Fruit fly (Drosophila melanogaster) whole organism, embryonic: Measurements from ENCODE around the gene CG9117.

Experiments
- Atf6 ChIP-seq: fragments of 200-800 bp; sonication (Bioruptor generic); IDR thresholded peaks from 2 replicates; pipeline ENCODE4 v1.3.6; 2022; ENCODE audit warnings: missing biosample characterization, missing genetic modification characterization
- BEAF-32 ChIP-seq: fragments of 200-800 bp; sonication (Bioruptor generic); optimal IDR thresholded peaks from 3 replicates; lab custom pipeline; 2017; ENCODE audit warnings: missing biosample characterization, missing genetic modification characterization, mild to moderate bottlenecking, moderate library complexity, missing genetic modification reagents
- C15 ChIP-seq: fragments of 200-800 bp; sonication (Bioruptor generic); IDR thresholded peaks from 3 replicates; pipeline ENCODE4 v1.3.6; 2022; ENCODE audit warnings: missing biosample characterization, missing genetic modification characterization
- CG12236 ChIP-seq: fragments of 200-800 bp; sonication (Bioruptor generic); optimal IDR thresholded peaks from 2 replicates; lab custom pipeline; 2016; ENCODE audit warnings: missing biosample characterization, missing genetic modification characterization
- CG12299 ChIP-seq: fragments of 200-800 bp; sonication (Bioruptor generic); optimal IDR thresholded peaks from 2 replicates; lab custom pipeline; 2018; ENCODE audit warnings: missing biosample characterization, mild to moderate bottlenecking, missing genetic modification characterization
- CG14441 ChIP-seq: fragments of 200-800 bp; sonication (Bioruptor generic); IDR thresholded peaks from 2 replicates; pipeline ENCODE4 v1.3.6; 2022; ENCODE audit warnings: missing biosample characterization, missing genetic modification characterization
- CG15601 ChIP-seq: fragments of 200-800 bp; sonication (Bioruptor generic); optimal IDR thresholded peaks from 3 replicates; lab custom pipeline; 2019; ENCODE audit warnings: missing biosample characterization, mild to moderate bottlenecking, missing genetic modification characterization, moderate library complexity
- CG1603 ChIP-seq: fragments of 200-800 bp; sonication (Bioruptor generic); optimal IDR thresholded peaks from 2 replicates; lab custom pipeline; 2019; ENCODE audit warnings: missing biosample characterization, mild to moderate bottlenecking, missing genetic modification characterization, moderate library complexity
- CG17385 ChIP-seq: fragments of 200-800 bp; sonication (Bioruptor generic); optimal IDR thresholded peaks from 3 replicates; lab custom pipeline; 2018; ENCODE audit warnings: missing biosample characterization, mild to moderate bottlenecking, missing genetic modification characterization
- CG17912 ChIP-seq: fragments of 200-800 bp; sonication (Bioruptor generic); optimal IDR thresholded peaks from 2 replicates; lab custom pipeline; 2018; ENCODE audit warnings: missing biosample characterization, mild to moderate bottlenecking, missing genetic modification characterization
- CG1832 ChIP-seq: fragments of 200-800 bp; sonication (Bioruptor generic); optimal IDR thresholded peaks from 2 replicates; lab custom pipeline; 2017; ENCODE audit warnings: missing biosample characterization, mild to moderate bottlenecking, missing genetic modification characterization, inconsistent platforms
- CG2199 ChIP-seq: fragments of 200-800 bp; sonication (Bioruptor generic); IDR thresholded peaks from 3 replicates; pipeline ENCODE4 v1.3.6; 2022; ENCODE audit warnings: missing biosample characterization, missing genetic modification characterization
- CG34422 ChIP-seq: fragments of 200-800 bp; sonication (Bioruptor generic); IDR thresholded peaks from 3 replicates; pipeline ENCODE4 v1.3.6; 2022; ENCODE audit warnings: missing biosample characterization, missing genetic modification characterization
- CG4282 ChIP-seq: fragments of 200-800 bp; sonication (Bioruptor generic); optimal IDR thresholded peaks from 2 replicates; lab custom pipeline; 2016; ENCODE audit warnings: missing biosample characterization, missing genetic modification characterization
- CG4424 ChIP-seq: fragments of 200-800 bp; sonication (Bioruptor generic); optimal IDR thresholded peaks from 3 replicates; lab custom pipeline; 2016; ENCODE audit warnings: missing biosample characterization, missing genetic modification characterization
- CG4617 ChIP-seq: fragments of 200-800 bp; sonication (Bioruptor generic); optimal IDR thresholded peaks from 3 replicates; lab custom pipeline; 2016; ENCODE audit warnings: missing biosample characterization, missing genetic modification characterization, borderline replicate concordance
- CG5245 ChIP-seq: fragments of 200-800 bp; sonication (Bioruptor generic); optimal IDR thresholded peaks from 3 replicates; lab custom pipeline; 2016; ENCODE audit warnings: missing biosample characterization, missing genetic modification characterization
- CG6683 ChIP-seq: fragments of 200-800 bp; sonication (Bioruptor generic); optimal IDR thresholded peaks from 2 replicates; lab custom pipeline; 2017; ENCODE audit warnings: missing biosample characterization, mild to moderate bottlenecking, missing genetic modification characterization, missing genetic modification reagents
- CG7987 ChIP-seq: fragments of 200-800 bp; sonication (Bioruptor generic); optimal IDR thresholded peaks from 2 replicates; lab custom pipeline; 2018; ENCODE audit warnings: missing biosample characterization, mild to moderate bottlenecking, missing genetic modification characterization, moderate library complexity
- CG9797 ChIP-seq: fragments of 200-800 bp; sonication (Bioruptor generic); optimal IDR thresholded peaks from 3 replicates; lab custom pipeline; 2018; ENCODE audit warnings: missing biosample characterization, mild to moderate bottlenecking, missing genetic modification characterization
- CG9817 ChIP-seq: fragments of 200-800 bp; sonication (Bioruptor generic); optimal IDR thresholded peaks from 2 replicates; lab custom pipeline; 2018; ENCODE audit warnings: missing biosample characterization, mild to moderate bottlenecking, missing genetic modification characterization, moderate library complexity
- Fer2 ChIP-seq: fragments of 200-800 bp; sonication (Bioruptor generic); optimal IDR thresholded peaks from 2 replicates; lab custom pipeline; 2018; ENCODE audit warnings: missing biosample characterization, mild to moderate bottlenecking, missing genetic modification characterization, moderate library complexity
- H2.0 ChIP-seq: fragments of 200-800 bp; sonication (Bioruptor generic); IDR thresholded peaks from 2 replicates; pipeline ENCODE4 v1.3.6; 2022; ENCODE audit warnings: missing biosample characterization, missing genetic modification characterization
- HmgZ ChIP-seq: fragments of 200-800 bp; sonication (Bioruptor generic); optimal IDR thresholded peaks from 2 replicates; lab custom pipeline; 2018; ENCODE audit warnings: missing biosample characterization, mild to moderate bottlenecking, missing genetic modification characterization
- Hr39 ChIP-seq: fragments of >200 bp; optimal IDR thresholded peaks from 2 replicates; lab custom pipeline; 2017
- MESR4 ChIP-seq: fragments of 200-800 bp; sonication (Bioruptor generic); optimal IDR thresholded peaks from 2 replicates; lab custom pipeline; 2018; ENCODE audit warnings: missing biosample characterization, mild to moderate bottlenecking, missing genetic modification characterization, moderate library complexity
- NK7.1 ChIP-seq: fragments of 200-800 bp; sonication (Bioruptor generic); optimal IDR thresholded peaks from 3 replicates; lab custom pipeline; 2016; ENCODE audit warnings: missing biosample characterization, missing genetic modification characterization
- Opbp ChIP-seq: fragments of 200-800 bp; sonication (Bioruptor generic); IDR thresholded peaks from 3 replicates; pipeline ENCODE4 v1.3.6; 2022; ENCODE audit warnings: missing biosample characterization, missing genetic modification characterization; ENCODE audit not compliant: partially characterized antibody
- Rx ChIP-seq: fragments of 200-800 bp; sonication (Bioruptor generic); IDR thresholded peaks from 2 replicates; pipeline ENCODE4 v1.3.6; 2022; ENCODE audit warnings: missing biosample characterization, missing genetic modification characterization
- Sin3A ChIP-seq: fragments of >200 bp; optimal IDR thresholded peaks from 2 replicates; lab custom pipeline; 2018
- TFAM ChIP-seq: fragments of 200-800 bp; sonication (Bioruptor generic); optimal IDR thresholded peaks from 2 replicates; lab custom pipeline; 2017; ENCODE audit warnings: missing biosample characterization, missing genetic modification characterization, inconsistent platforms
- Xrp1 ChIP-seq: fragments of 200-800 bp; sonication (Bioruptor generic); IDR thresholded peaks from 2 replicates; pipeline ENCODE4 v1.3.6; 2022; ENCODE audit warnings: missing biosample characterization, missing genetic modification characterization
- al ChIP-seq: fragments of 200-800 bp; sonication (Bioruptor generic); IDR thresholded peaks from 2 replicates; pipeline ENCODE4 v1.3.6; 2022; ENCODE audit warnings: missing biosample characterization, missing genetic modification characterization
- bsh ChIP-seq, 2 experiments: fragments of 200-800 bp; sonication (Bioruptor generic); optimal IDR thresholded peaks; 2 replicates each; lab custom pipeline; 2017 to 2018; ENCODE audit warnings: mild to moderate bottlenecking in 2 of 2, missing biosample characterization in 2 of 2, missing genetic modification characterization in 2 of 2, moderate library complexity in 1 of 2
- cato ChIP-seq: fragments of 200-800 bp; sonication (Bioruptor generic); optimal IDR thresholded peaks from 2 replicates; lab custom pipeline; 2016; ENCODE audit warnings: missing biosample characterization, missing genetic modification characterization, borderline replicate concordance
- ems ChIP-seq: fragments of 200-800 bp; sonication (Bioruptor generic); optimal IDR thresholded peaks from 3 replicates; lab custom pipeline; 2016; ENCODE audit warnings: missing biosample characterization, missing genetic modification characterization
- esg ChIP-seq: fragments of 200-800 bp; sonication (Bioruptor generic); conservative IDR thresholded peaks from 2 replicates; pipeline ENCODE4 v1.3.6; 2022; ENCODE audit warnings: missing biosample characterization, missing genetic modification characterization
- fd96Cb ChIP-seq: fragments of 200-800 bp; sonication (Bioruptor generic); optimal IDR thresholded peaks from 2 replicates; lab custom pipeline; 2018; ENCODE audit warnings: missing biosample characterization, mild to moderate bottlenecking, missing genetic modification characterization, moderate library complexity
- gce ChIP-seq: fragments of 200-800 bp; sonication (Bioruptor generic); IDR thresholded peaks from 3 replicates; pipeline ENCODE4 v1.3.6; 2022; ENCODE audit warnings: missing biosample characterization, missing genetic modification characterization
- hkb ChIP-seq, 2 experiments: fragments of 200-800 bp in 1 of 2; fragments of >200 bp in 1 of 2; sonication (Bioruptor generic) in 1 of 2; IDR thresholded peaks in 1 of 2; optimal IDR thresholded peaks in 1 of 2; 2 replicates each; pipeline versions ENCODE4 v1.3.6 to Lab custom; 2017 to 2022; ENCODE audit warnings: missing biosample characterization in 1 of 2, missing genetic modification characterization in 1 of 2
- kah ChIP-seq: fragments of 200-800 bp; sonication (Bioruptor generic); optimal IDR thresholded peaks from 2 replicates; lab custom pipeline; 2018; ENCODE audit warnings: missing biosample characterization, mild to moderate bottlenecking, missing genetic modification characterization
- knrl ChIP-seq: fragments of 200-800 bp; sonication (Bioruptor generic); IDR thresholded peaks from 3 replicates; pipeline ENCODE4 v1.3.6; 2022; ENCODE audit warnings: missing biosample characterization, missing genetic modification characterization; ENCODE audit not compliant: partially characterized antibody
- lov ChIP-seq, 2 experiments: fragments of 200-800 bp in 1 of 2; fragments of >200 bp in 1 of 2; sonication (Bioruptor generic) in 1 of 2; IDR thresholded peaks in 1 of 2; optimal IDR thresholded peaks in 1 of 2; 2 replicates in 1 of 2; 3 replicates in 1 of 2; pipeline versions ENCODE4 v1.3.6 to Lab custom; 2017 to 2022; ENCODE audit warnings: missing biosample characterization in 1 of 2, missing genetic modification characterization in 1 of 2
- psq ChIP-seq: fragments of 200-800 bp; sonication (Bioruptor generic); optimal IDR thresholded peaks from 2 replicates; lab custom pipeline; 2017; ENCODE audit warnings: missing biosample characterization, missing genetic modification characterization
- salm ChIP-seq: fragments of 200-800 bp; sonication (Bioruptor generic); optimal IDR thresholded peaks from 2 replicates; lab custom pipeline; 2018; ENCODE audit warnings: missing biosample characterization, mild to moderate bottlenecking, missing genetic modification characterization
- slou ChIP-seq: fragments of 200-800 bp; sonication (Bioruptor generic); optimal IDR thresholded peaks from 3 replicates; lab custom pipeline; 2016; ENCODE audit warnings: missing biosample characterization, missing genetic modification characterization
- tin ChIP-seq: fragments of 200-800 bp; sonication (Bioruptor generic); optimal IDR thresholded peaks from 3 replicates; lab custom pipeline; 2016; ENCODE audit warnings: missing biosample characterization, missing genetic modification characterization
- toy ChIP-seq: fragments of 200-800 bp; sonication (Bioruptor generic); IDR thresholded peaks from 2 replicates; pipeline ENCODE4 v1.3.6; 2022; ENCODE audit warnings: missing biosample characterization, missing genetic modification characterization
- trh ChIP-seq: fragments of 200-800 bp; sonication (Bioruptor generic); optimal IDR thresholded peaks from 2 replicates; lab custom pipeline; 2016; ENCODE audit warnings: missing biosample characterization, missing genetic modification characterization
- wek ChIP-seq: fragments of 200-800 bp; sonication (Bioruptor generic); optimal IDR thresholded peaks from 3 replicates; lab custom pipeline; 2018; ENCODE audit warnings: missing biosample characterization, mild to moderate bottlenecking, missing genetic modification characterization, moderate library complexity

CG9117 gene

dm6 chr2L:5997609-5998229, 40.0 kb downstream of the CG9117 start (continued):
- TF ChIP-seq CG1603: no peak
- 0 out of 2 replicates have a peak, but pooled peaks have one; percentile 8 for TF ChIP-seq CG14441 (GFP tag; lab: Robert Waterston, UW)
- no peak for TF ChIP-seq CG1832 (GFP tag; lab: Kevin White, UChicago)
- TF ChIP-seq knrl (GFP tag; lab: Robert Waterston, UW): no peak
- peak; percentile 66 for TF ChIP-seq CG7987 (GFP tag; lab: Kevin White, UChicago)
- TF ChIP-seq CG4282 (GFP tag; lab: Kevin White, UChicago): no peak
- no peak for TF ChIP-seq Rx (GFP tag; lab: Robert Waterston, UW)
- no peak for TF ChIP-seq Opbp (GFP tag; lab: Robert Waterston, UW)
- TF ChIP-seq ems (GFP tag; lab: Kevin White, UChicago): no peak
- peak; percentile 66 for TF ChIP-seq CG15601
- TF ChIP-seq CG12236 (GFP tag; lab: Kevin White, UChicago): no peak
- TF ChIP-seq CG17385 (GFP tag; lab: Kevin White, UChicago): peak; percentile 64
- TF ChIP-seq NK7.1 (GFP tag; lab: Kevin White, UChicago): no peak
- TF ChIP-seq slou (GFP tag; lab: Kevin White, UChicago): no peak
- TF ChIP-seq TFAM (GFP tag; lab: Kevin White, UChicago): peak; percentile 15
- TF ChIP-seq tin: no peak
- no peak for TF ChIP-seq Hr39 (lab: Kevin White, UChicago)
- peak; percentile 10 for TF ChIP-seq fd96Cb (tag; lab: Kevin White, UChicago)
- no peak for TF ChIP-seq lov (optimal IDR thresholded peaks at IDR 0.05; lab: Kevin White, UChicago)
- no peak for TF ChIP-seq lov (GFP tag; IDR thresholded peaks at IDR 0.05; lab: Robert Waterston, UW)
- no peak for TF ChIP-seq BEAF-32 (GFP tag; lab: Kevin White, UChicago)
- no peak for TF ChIP-seq H2.0
- TF ChIP-seq CG17912 (GFP tag; lab: Kevin White, UChicago): peak; percentile 41
- peak; percentile 50 for TF ChIP-seq Fer2
- TF ChIP-seq CG12299 (tag; lab: Kevin White, UChicago): peak; percentile 65
- 0 out of 2 replicates have a peak, but pooled peaks have one; percentile 34 for TF ChIP-seq Atf6
- TF ChIP-seq CG4424 (GFP tag; lab: Kevin White, UChicago): no peak
- no peak for TF ChIP-seq CG4617
- TF ChIP-seq CG2199 (GFP tag; lab: Robert Waterston, UW): no peak
- TF ChIP-seq CG34422 (GFP tag; lab: Robert Waterston, UW): no peak
- TF ChIP-seq trh: no peak
- peak; percentile 41 for TF ChIP-seq HmgZ (tag; lab: Kevin White, UChicago)
- TF ChIP-seq al (GFP tag; lab: Robert Waterston, UW): no peak
- TF ChIP-seq toy (GFP tag; lab: Robert Waterston, UW): no peak
- peak; percentile 82 for TF ChIP-seq wek (GFP tag; lab: Kevin White, UChicago)
- no peak for TF ChIP-seq psq (GFP tag; lab: Kevin White, UChicago)
- no peak for TF ChIP-seq Xrp1 (GFP tag; lab: Robert Waterston, UW)
- no peak for TF ChIP-seq CG5245
- TF ChIP-seq cato (GFP tag; lab: Kevin White, UChicago): no peak
- no peak for TF ChIP-seq MESR4 (GFP tag; lab: Kevin White, UChicago)
- no peak for TF ChIP-seq salm (tag; lab: Kevin White, UChicago)
- TF ChIP-seq Sin3A: no peak
- TF ChIP-seq kah (GFP tag; lab: Kevin White, UChicago): peak; percentile 90
- TF ChIP-seq CG9797: peak; percentile 27
- peak; percentile 37; the same call in 1 of the 3 replicates for TF ChIP-seq gce (GFP tag; lab: Robert Waterston, UW)
- no peak for TF ChIP-seq esg (GFP tag; lab: Robert Waterston, UW)
- no peak for TF ChIP-seq CG9817 (tag; lab: Kevin White, UChicago)
- peak; percentile 13 to 56 for TF ChIP-seq bsh (GFP tag; optimal IDR thresholded peaks at IDR 0.05; lab: Kevin White, UChicago)
- TF ChIP-seq C15 (GFP tag; lab: Robert Waterston, UW): no peak
- no peak for TF ChIP-seq hkb (optimal IDR thresholded peaks at IDR 0.05; lab: Kevin White, UChicago)
- TF ChIP-seq hkb (GFP tag; IDR thresholded peaks at IDR 0.05; lab: Robert Waterston, UW): peak; percentile 71
- peak; percentile 41 for TF ChIP-seq CG6683 (GFP tag; lab: Kevin White, UChicago)
